Worm (Caenorhabditis elegans) whole organism, L4 larva: ENCODE data around the gene tebp-1.

Source experiments
- aly-2 ChIP-seq: sonication (generic microtip); optimal IDR thresholded peaks from 2 replicates; lab custom pipeline; 2018; ENCODE audit warnings: missing biosample characterization, missing genetic modification characterization
- attf-4 ChIP-seq: sonication (generic microtip); optimal IDR thresholded peaks from 3 replicates; lab custom pipeline; 2017; ENCODE audit warnings: missing biosample characterization, missing genetic modification characterization
- daf-19 ChIP-seq: fragments of 200-800 bp; sonication (Bioruptor generic); conservative IDR thresholded peaks from 2 replicates; pipeline ENCODE4 v1.3.6; 2022; ENCODE audit warnings: missing genetic modification characterization, missing compliant biosample characterization
- hlh-30 ChIP-seq: sonication (generic microtip); optimal IDR thresholded peaks from 2 replicates; lab custom pipeline; 2017; ENCODE audit warnings: antibody characterized with exemption, mild to moderate bottlenecking, missing genetic modification characterization, missing compliant biosample characterization; ENCODE audit not compliant: insufficient read depth
- lim-7 ChIP-seq: fragments of 200-800 bp; sonication (Bioruptor generic); IDR thresholded peaks from 2 replicates; pipeline ENCODE4 v1.3.6; 2022; ENCODE audit warnings: missing genetic modification characterization, missing compliant biosample characterization
- nhr-237 ChIP-seq: sonication (generic microtip); optimal IDR thresholded peaks from 2 replicates; lab custom pipeline; 2017; ENCODE audit warnings: missing biosample characterization, missing genetic modification characterization

- TF ChIP-seq lim-7 (GFP tag; lab: Robert Waterston, UW) (no peak), daf-19 (no peak), hlh-30 (tag; lab: Kevin White, UChicago) (no peak), nhr-237 (tag; lab: Kevin White, UChicago) (no peak), attf-4 (tag; lab: Kevin White, UChicago) (no peak), aly-2 (tag; lab: Kevin White, UChicago) (no peak)
Observed at ce11 chrII:14380778-14381177, 19.0 kb downstream of the tebp-1 start.
